Worm (Caenorhabditis elegans) whole organism, mixed stage, embryonic: Measurements from ENCODE around the gene col-95.

ENCODE experiments used
- ceh-43 ChIP-seq: fragments of 200-800 bp; sonication (Bioruptor generic); optimal IDR thresholded peaks from 2 replicates; lab custom pipeline; 2018; ENCODE audit warnings: mild to moderate bottlenecking, missing genetic modification characterization, moderate library complexity, missing compliant biosample characterization
- ces-1 ChIP-seq: fragments of 150-350 bp; optimal IDR thresholded peaks from 2 replicates; lab custom pipeline; 2014; ENCODE audit warnings: missing biosample characterization, missing genetic modification reagents, missing genetic modification characterization
- elt-3 ChIP-seq: fragments of 150-350 bp; optimal IDR thresholded peaks from 2 replicates; lab custom pipeline; 2014; ENCODE audit warnings: missing biosample characterization, missing genetic modification characterization
- lin-13 ChIP-seq: fragments of 150-350 bp; optimal IDR thresholded peaks from 2 replicates; lab custom pipeline; 2014; ENCODE audit warnings: missing biosample characterization, missing genetic modification characterization
- mab-5 ChIP-seq: fragments of 150-350 bp; optimal IDR thresholded peaks from 2 replicates; lab custom pipeline; 2014; ENCODE audit warnings: missing biosample characterization, missing genetic modification characterization
- nhr-76 ChIP-seq: sonication (generic microtip); optimal IDR thresholded peaks from 2 replicates; lab custom pipeline; 2017; ENCODE audit warnings: missing biosample characterization, missing genetic modification characterization
- pha-4 ChIP-seq: fragments of 150-350 bp; optimal IDR thresholded peaks from 2 replicates; lab custom pipeline; 2018; ENCODE audit warnings: missing biosample characterization, missing genetic modification reagents, missing genetic modification characterization
- unc-39 ChIP-seq: fragments of 150-350 bp; optimal IDR thresholded peaks from 2 replicates; lab custom pipeline; 2014; ENCODE audit warnings: missing biosample characterization, missing genetic modification characterization
- unc-62 ChIP-seq: fragments of 150-350 bp; optimal IDR thresholded peaks from 2 replicates; lab custom pipeline; 2014; ENCODE audit warnings: missing biosample characterization, missing genetic modification reagents, missing genetic modification characterization

DNA sequence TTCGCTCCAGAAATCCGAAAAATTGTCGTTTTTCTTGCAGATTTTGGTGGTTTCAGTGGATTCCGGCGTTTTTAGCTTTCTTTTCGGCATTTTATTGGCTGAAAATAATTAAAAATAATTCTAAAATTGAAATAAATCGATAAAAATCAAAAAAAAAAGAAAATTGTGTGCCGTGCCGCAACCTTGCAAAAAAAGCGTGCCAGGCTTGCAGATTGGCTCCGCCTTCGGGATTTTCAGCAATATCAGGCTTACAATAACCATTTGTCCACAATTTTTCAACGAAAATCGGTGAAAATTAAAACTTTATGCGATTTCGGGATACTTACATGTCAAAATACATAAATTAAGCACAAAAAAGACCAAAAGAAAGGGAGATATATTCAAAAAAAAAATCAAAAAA lies 14.8 kb downstream of the col-95 start, which contains the start of gene Y41C4A.9:
- TF ChIP-seq mab-5 (tag; lab: Kevin White, UChicago) (no peak), elt-3 (tag; lab: Kevin White, UChicago) (no peak), nhr-76 (tag; lab: Kevin White, UChicago) (no peak), lin-13 (no peak), pha-4 (tag; lab: Kevin White, UChicago) (no peak), ces-1 (no peak), unc-62 (GFP tag; lab: Kevin White, UChicago) (no peak), ceh-43 (no peak), unc-39 (tag; lab: Kevin White, UChicago) (no peak)
